Worm (Caenorhabditis elegans): ENCODE measurements around the gene clec-136.

ce11 chrII:4661278-4661677, 44.9 kb upstream of the clec-136 start, which contains the start of gene T05A7.13:
- no peak for TF ChIP-seq snpc-1.3 (tag; optimal IDR thresholded peaks at IDR 0.05; ENCODE audit: insufficient read depth)
- TF ChIP-seq unc-62 (GFP tag; optimal IDR thresholded peaks at IDR 0.05), result no peak
- no peak for TF ChIP-seq F49E8.2 (tag; optimal IDR thresholded peaks at IDR 0.05; ENCODE audit: insufficient read depth)
- no peak for TF ChIP-seq ekl-4 (GFP tag; IDR thresholded peaks at IDR 0.05)
- TF ChIP-seq ama-1 (optimal IDR thresholded peaks at IDR 0.05), result no peak
- TF ChIP-seq ama-1 (GFP tag; optimal IDR thresholded peaks at IDR 0.05), result no peak
- no peak for TF ChIP-seq zim-3 (tag; optimal IDR thresholded peaks at IDR 0.05)
- TF ChIP-seq F22D6.2 (tag; optimal IDR thresholded peaks at IDR 0.05), result no peak
